Comparison of ENCODE assay signal across 1 fruit fly cellular context in the genomic region with DNA sequence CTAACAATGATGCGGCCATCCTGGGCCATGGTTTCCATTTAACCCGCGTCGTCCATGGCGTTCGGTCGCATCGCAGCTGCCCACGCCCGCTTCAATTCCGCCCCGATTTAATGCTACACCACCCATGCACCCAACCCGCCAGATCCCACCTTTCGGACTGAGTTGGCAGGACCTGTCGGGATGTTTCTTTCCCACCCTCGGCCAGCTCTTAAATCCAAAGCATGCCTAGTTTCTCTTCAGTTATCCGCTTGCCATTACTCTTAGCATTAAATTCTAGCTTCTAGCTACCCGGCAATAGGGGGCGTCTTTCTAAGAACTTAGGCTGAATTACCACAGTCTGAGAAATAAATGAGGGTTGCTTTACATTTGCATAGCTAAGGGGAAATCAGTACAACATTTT.
TF ChIP-seq lines count a peak whose summit lies in the region.

No protein-coding gene starts in this region.

TF ChIP-seq in whole organism, embryonic, 481 proteins besides CTCF, POLR2A, EP300 and RAD21 (continued from another document and continues in another):
- TF ChIP-seq Side (GFP tag; optimal IDR thresholded peaks at IDR 0.05; lab: Kevin White, UChicago), result no peak
- TF ChIP-seq CG18476 (GFP tag; optimal IDR thresholded peaks at IDR 0.05; lab: Kevin White, UChicago), result no peak
- TF ChIP-seq CG13287 (GFP tag; IDR thresholded peaks at IDR 0.05; lab: Robert Waterston, UW; ENCODE audit: partially characterized antibody), result no peak
- TF ChIP-seq CG7987 (GFP tag; optimal IDR thresholded peaks at IDR 0.05; lab: Kevin White, UChicago), result no peak
- no peak for TF ChIP-seq Bteb2 (GFP tag; optimal IDR thresholded peaks at IDR 0.05; lab: Kevin White, UChicago)
- peak; percentile 75 for TF ChIP-seq ewg (GFP tag; optimal IDR thresholded peaks at IDR 0.05; lab: Kevin White, UChicago)
- TF ChIP-seq fd102C (GFP tag; optimal IDR thresholded peaks at IDR 0.05; lab: Kevin White, UChicago), result peak; percentile 51
- no peak for TF ChIP-seq dpn (GFP tag; optimal IDR thresholded peaks at IDR 0.05; lab: Kevin White, UChicago)
- TF ChIP-seq CG3281 (GFP tag; optimal IDR thresholded peaks at IDR 0.05; lab: Kevin White, UChicago), result no peak
- TF ChIP-seq CG3726 (GFP tag; IDR thresholded peaks at IDR 0.05; lab: Robert Waterston, UW), result no peak
- TF ChIP-seq CG7928 (GFP tag; optimal IDR thresholded peaks at IDR 0.05; lab: Kevin White, UChicago), result no peak
- TF ChIP-seq ab (GFP tag; optimal IDR thresholded peaks at IDR 0.05; lab: Kevin White, UChicago), result no peak
- no peak for TF ChIP-seq Aef1 (GFP tag; IDR thresholded peaks at IDR 0.05; lab: Robert Waterston, UW)
- no peak for TF ChIP-seq psq (GFP tag; optimal IDR thresholded peaks at IDR 0.05; lab: Kevin White, UChicago)
- TF ChIP-seq trem (tag; optimal IDR thresholded peaks at IDR 0.05; lab: Kevin White, UChicago), result peak; percentile 95
- no peak for TF ChIP-seq her (GFP tag; optimal IDR thresholded peaks at IDR 0.05; lab: Kevin White, UChicago)
- TF ChIP-seq Doc2 (GFP tag; IDR thresholded peaks at IDR 0.05; lab: Robert Waterston, UW), result no peak
- TF ChIP-seq CG5180 (GFP tag; optimal IDR thresholded peaks at IDR 0.05; lab: Kevin White, UChicago), result peak; percentile 28
- no peak for TF ChIP-seq CG2678 (tag; optimal IDR thresholded peaks at IDR 0.05; lab: Kevin White, UChicago)
- TF ChIP-seq Tbp (GFP tag; optimal IDR thresholded peaks at IDR 0.05; lab: Kevin White, UChicago), result no peak
- no peak for TF ChIP-seq PHDP (tag; optimal IDR thresholded peaks at IDR 0.05; lab: Kevin White, UChicago)
- no peak for TF ChIP-seq TFAM (GFP tag; optimal IDR thresholded peaks at IDR 0.05; lab: Kevin White, UChicago)
- peak; percentile 12 for TF ChIP-seq Jarid2 (GFP tag; optimal IDR thresholded peaks at IDR 0.05; lab: Kevin White, UChicago)
- TF ChIP-seq chm (GFP tag; IDR thresholded peaks at IDR 0.05; lab: Robert Waterston, UW), result peak; percentile 71
- TF ChIP-seq CG4282 (GFP tag; optimal IDR thresholded peaks at IDR 0.05; lab: Kevin White, UChicago), result no peak
- peak; percentile 23 for TF ChIP-seq fd64A (GFP tag; optimal IDR thresholded peaks at IDR 0.05; lab: Kevin White, UChicago)
- peak; percentile 59 for TF ChIP-seq caup (GFP tag; optimal IDR thresholded peaks at IDR 0.05; lab: Kevin White, UChicago; ENCODE audit: severe bottlenecking)
- peak; percentile 55 for TF ChIP-seq lab (GFP tag; optimal IDR thresholded peaks at IDR 0.05; lab: Kevin White, UChicago)
- no peak for TF ChIP-seq cato (GFP tag; optimal IDR thresholded peaks at IDR 0.05; lab: Kevin White, UChicago; ENCODE audit: borderline replicate concordance)
- peak; percentile 57 for TF ChIP-seq CG6254 (GFP tag; optimal IDR thresholded peaks at IDR 0.05; lab: Kevin White, UChicago)
- TF ChIP-seq ranshi (GFP tag; IDR thresholded peaks at IDR 0.05; lab: Robert Waterston, UW), result 0 out of 2 replicates have a peak, but pooled peaks have one; percentile 27
- TF ChIP-seq maf-S (GFP tag; optimal IDR thresholded peaks at IDR 0.05; lab: Kevin White, UChicago), result no peak
- peak; percentile 6; the same call in 1 of the 2 replicates for TF ChIP-seq CG10959 (GFP tag; IDR thresholded peaks at IDR 0.05; lab: Robert Waterston, UW)
- TF ChIP-seq C15 (GFP tag; IDR thresholded peaks at IDR 0.05; lab: Robert Waterston, UW), result no peak
- no peak for TF ChIP-seq Sin3A (optimal IDR thresholded peaks at IDR 0.05; lab: Kevin White, UChicago)
- no peak for TF ChIP-seq CG34422 (GFP tag; IDR thresholded peaks at IDR 0.05; lab: Robert Waterston, UW)
- TF ChIP-seq insv (GFP tag; optimal IDR thresholded peaks at IDR 0.05; lab: Kevin White, UChicago), result no peak
- TF ChIP-seq hth (optimal IDR thresholded peaks at IDR 0.05; lab: Kevin White, UChicago), result no peak
- no peak for TF ChIP-seq CG11504 (tag; optimal IDR thresholded peaks at IDR 0.05; lab: Kevin White, UChicago)
- TF ChIP-seq unpg (GFP tag; optimal IDR thresholded peaks at IDR 0.05; lab: Kevin White, UChicago), result no peak
- TF ChIP-seq seq (GFP tag; IDR thresholded peaks at IDR 0.05; lab: Robert Waterston, UW), result peak; percentile 73
- no peak for TF ChIP-seq vfl (GFP tag; optimal IDR thresholded peaks at IDR 0.05; lab: Kevin White, UChicago)
- no peak for TF ChIP-seq bsh (GFP tag; optimal IDR thresholded peaks at IDR 0.05; lab: Kevin White, UChicago)
- 0 out of 3 replicates have a peak, but pooled peaks have one; percentile 35 for TF ChIP-seq CG11695 (GFP tag; IDR thresholded peaks at IDR 0.05; lab: Robert Waterston, UW)
- no peak for TF ChIP-seq CG43689 (GFP tag; IDR thresholded peaks at IDR 0.05; lab: Robert Waterston, UW)
- peak; percentile 31 for TF ChIP-seq HHEX (GFP tag; optimal IDR thresholded peaks at IDR 0.05; lab: Kevin White, UChicago)
- peak; percentile 25 for TF ChIP-seq gcm (GFP tag; optimal IDR thresholded peaks at IDR 0.05; lab: Kevin White, UChicago)
- no peak for TF ChIP-seq esg (GFP tag; conservative IDR thresholded peaks at IDR 0.05; lab: Robert Waterston, UW)
- TF ChIP-seq tap (tag; optimal IDR thresholded peaks at IDR 0.05; lab: Kevin White, UChicago), result no peak
- TF ChIP-seq Blimp-1 (GFP tag; optimal IDR thresholded peaks at IDR 0.05; lab: Kevin White, UChicago), result no peak
- TF ChIP-seq cg (GFP tag; optimal IDR thresholded peaks at IDR 0.05; lab: Kevin White, UChicago), result no peak
- TF ChIP-seq luna (GFP tag; optimal IDR thresholded peaks at IDR 0.05; lab: Kevin White, UChicago), result no peak
- no peak for TF ChIP-seq chinmo (GFP tag; IDR thresholded peaks at IDR 0.05; lab: Robert Waterston, UW; ENCODE audit: partially characterized antibody)
- no peak for TF ChIP-seq B-H1 (GFP tag; IDR thresholded peaks at IDR 0.05; lab: Robert Waterston, UW)
- no peak for TF ChIP-seq CG14441 (GFP tag; IDR thresholded peaks at IDR 0.05; lab: Robert Waterston, UW)
- TF ChIP-seq nerfin-1 (tag; optimal IDR thresholded peaks at IDR 0.05; lab: Kevin White, UChicago), result peak; percentile 30
- no peak for TF ChIP-seq Neu2 (GFP tag; optimal IDR thresholded peaks at IDR 0.05; lab: Kevin White, UChicago; ENCODE audit: borderline replicate concordance)
- TF ChIP-seq tna (GFP tag; IDR thresholded peaks at IDR 0.05; lab: Robert Waterston, UW; ENCODE audit: partially characterized antibody), result no peak
- no peak for TF ChIP-seq lilli (GFP tag; optimal IDR thresholded peaks at IDR 0.05; lab: Kevin White, UChicago)
- peak; percentile 28 for TF ChIP-seq CG4707 (GFP tag; optimal IDR thresholded peaks at IDR 0.05; lab: Kevin White, UChicago)
- TF ChIP-seq fu2 (GFP tag; optimal IDR thresholded peaks at IDR 0.05; lab: Kevin White, UChicago), result no peak
- no peak for TF ChIP-seq unc-4 (GFP tag; IDR thresholded peaks at IDR 0.05; lab: Robert Waterston, UW; ENCODE audit: partially characterized antibody)
- peak; percentile 38 for TF ChIP-seq stwl (tag; optimal IDR thresholded peaks at IDR 0.05; lab: Kevin White, UChicago)
- no peak for TF ChIP-seq CG15696 (tag; optimal IDR thresholded peaks at IDR 0.05; lab: Kevin White, UChicago)
- peak; percentile 48 for TF ChIP-seq CG6813 (GFP tag; optimal IDR thresholded peaks at IDR 0.05; lab: Kevin White, UChicago)
- TF ChIP-seq CG15011 (GFP tag; optimal IDR thresholded peaks at IDR 0.05; lab: Kevin White, UChicago), result no peak
- peak; percentile 18 for TF ChIP-seq CG9727 (GFP tag; optimal IDR thresholded peaks at IDR 0.05; lab: Kevin White, UChicago)
- TF ChIP-seq Adf1 (GFP tag; IDR thresholded peaks at IDR 0.05; lab: Robert Waterston, UW), result no peak; the same call in 1 of the 2 replicates
- 0 out of 3 replicates have a peak, but pooled peaks have one; percentile 18 for TF ChIP-seq zfh1 (GFP tag; IDR thresholded peaks at IDR 0.05; lab: Robert Waterston, UW)
- no peak for TF ChIP-seq p53 (GFP tag; optimal IDR thresholded peaks at IDR 0.05; lab: Kevin White, UChicago)
- no peak for TF ChIP-seq Hr78 (GFP tag; optimal IDR thresholded peaks at IDR 0.05; lab: Kevin White, UChicago)
- TF ChIP-seq CG11085 (GFP tag; IDR thresholded peaks at IDR 0.05; lab: Robert Waterston, UW), result no peak
- no peak for TF ChIP-seq CG3847 (GFP tag; IDR thresholded peaks at IDR 0.05; lab: Robert Waterston, UW)
- peak; percentile 9 for TF ChIP-seq CG4424 (GFP tag; optimal IDR thresholded peaks at IDR 0.05; lab: Kevin White, UChicago)
- TF ChIP-seq CG4617 (GFP tag; optimal IDR thresholded peaks at IDR 0.05; lab: Kevin White, UChicago; ENCODE audit: borderline replicate concordance), result no peak
- TF ChIP-seq Ssrp (tag; optimal IDR thresholded peaks at IDR 0.05; lab: Kevin White, UChicago), result no peak
- TF ChIP-seq pum (GFP tag; optimal IDR thresholded peaks at IDR 0.05; lab: Kevin White, UChicago), result no peak
- no peak for TF ChIP-seq CG10462 (GFP tag; optimal IDR thresholded peaks at IDR 0.05; lab: Kevin White, UChicago)
- no peak for TF ChIP-seq Dp (GFP tag; optimal IDR thresholded peaks at IDR 0.05; lab: Kevin White, UChicago)
- TF ChIP-seq crol (GFP tag; IDR thresholded peaks at IDR 0.05; lab: Robert Waterston, UW), result no peak
- TF ChIP-seq CG42726 (GFP tag; IDR thresholded peaks at IDR 0.05; lab: Robert Waterston, UW; ENCODE audit: partially characterized antibody), result no peak
- no peak for TF ChIP-seq exex (tag; optimal IDR thresholded peaks at IDR 0.05; lab: Kevin White, UChicago)
- TF ChIP-seq Rfx (GFP tag; IDR thresholded peaks at IDR 0.05; lab: Robert Waterston, UW), result peak; percentile 23; the same call in 1 of the 2 replicates
- no peak for TF ChIP-seq ara (GFP tag; IDR thresholded peaks at IDR 0.05; lab: Robert Waterston, UW)
- no peak for TF ChIP-seq fru (optimal IDR thresholded peaks at IDR 0.05; lab: Kevin White, UChicago)
- no peak for TF ChIP-seq CG17361 (GFP tag; IDR thresholded peaks at IDR 0.05; lab: Robert Waterston, UW)
- no peak for TF ChIP-seq mld (GFP tag; IDR thresholded peaks at IDR 0.05; lab: Robert Waterston, UW; ENCODE audit: partially characterized antibody)
- TF ChIP-seq CG11456 (GFP tag; IDR thresholded peaks at IDR 0.05; lab: Robert Waterston, UW), result peak; percentile 22; the same call in 1 of the 3 replicates
- TF ChIP-seq CG8359 (GFP tag; optimal IDR thresholded peaks at IDR 0.05; lab: Kevin White, UChicago; ENCODE audit: borderline replicate concordance), result no peak
- TF ChIP-seq CG10565 (GFP tag; optimal IDR thresholded peaks at IDR 0.05; lab: Kevin White, UChicago), result no peak
- TF ChIP-seq CG1233 (GFP tag; optimal IDR thresholded peaks at IDR 0.05; lab: Kevin White, UChicago), result peak; percentile 39
- TF ChIP-seq lola (GFP tag; optimal IDR thresholded peaks at IDR 0.05; lab: Kevin White, UChicago), result no peak
- no peak for TF ChIP-seq CG30431 (GFP tag; optimal IDR thresholded peaks at IDR 0.05; lab: Kevin White, UChicago)
- no peak for TF ChIP-seq sisA (GFP tag; IDR thresholded peaks at IDR 0.05; lab: Robert Waterston, UW)
- TF ChIP-seq cas (GFP tag; IDR thresholded peaks at IDR 0.05; lab: Robert Waterston, UW), result no peak
- peak; percentile 21 for TF ChIP-seq CG31365 (tag; optimal IDR thresholded peaks at IDR 0.05; lab: Kevin White, UChicago)
- no peak for TF ChIP-seq Camta (GFP tag; optimal IDR thresholded peaks at IDR 0.05; lab: Kevin White, UChicago)
- no peak for TF ChIP-seq CG10543 (GFP tag; optimal IDR thresholded peaks at IDR 0.05; lab: Kevin White, UChicago)
- TF ChIP-seq dysf (GFP tag; IDR thresholded peaks at IDR 0.05; lab: Robert Waterston, UW), result no peak
- TF ChIP-seq mam (GFP tag; optimal IDR thresholded peaks at IDR 0.05; lab: Kevin White, UChicago), result no peak
- TF ChIP-seq CG17568 (GFP tag; optimal IDR thresholded peaks at IDR 0.05; lab: Kevin White, UChicago), result no peak
- TF ChIP-seq CG15269 (tag; optimal IDR thresholded peaks at IDR 0.05; lab: Kevin White, UChicago), result no peak
- no peak for TF ChIP-seq gt (GFP tag; IDR thresholded peaks at IDR 0.05; lab: Robert Waterston, UW)
- TF ChIP-seq chn (GFP tag; optimal IDR thresholded peaks at IDR 0.05; lab: Kevin White, UChicago), result no peak
- peak; percentile 1 for TF ChIP-seq CG4820 (GFP tag; optimal IDR thresholded peaks at IDR 0.05; lab: Kevin White, UChicago)
- TF ChIP-seq CG8944 (GFP tag; optimal IDR thresholded peaks at IDR 0.05; lab: Kevin White, UChicago), result no peak
- no peak for TF ChIP-seq ATbp (GFP tag; optimal IDR thresholded peaks at IDR 0.05; lab: Kevin White, UChicago)
- TF ChIP-seq disco-r (GFP tag; optimal IDR thresholded peaks at IDR 0.05; lab: Kevin White, UChicago), result no peak
- TF ChIP-seq lov (optimal IDR thresholded peaks at IDR 0.05; lab: Kevin White, UChicago), result no peak
- TF ChIP-seq lov (GFP tag; IDR thresholded peaks at IDR 0.05; lab: Robert Waterston, UW), result peak; percentile 76; the same call in 1 of the 3 replicates
- TF ChIP-seq scrt (GFP tag; optimal IDR thresholded peaks at IDR 0.05; lab: Kevin White, UChicago), result no peak
- no peak for TF ChIP-seq schlank (tag; optimal IDR thresholded peaks at IDR 0.05; lab: Kevin White, UChicago)
- no peak for TF ChIP-seq Vsx1 (GFP tag; optimal IDR thresholded peaks at IDR 0.05; lab: Kevin White, UChicago)
- TF ChIP-seq gcm2 (GFP tag; optimal IDR thresholded peaks at IDR 0.05; lab: Kevin White, UChicago), result no peak
- TF ChIP-seq CG12155 (GFP tag; optimal IDR thresholded peaks at IDR 0.05; lab: Kevin White, UChicago), result no peak
- TF ChIP-seq H2.0 (GFP tag; IDR thresholded peaks at IDR 0.05; lab: Robert Waterston, UW), result no peak
- TF ChIP-seq CG11560 (tag; IDR thresholded peaks at IDR 0.05; lab: Robert Waterston, UW), result no peak
- TF ChIP-seq eyg (GFP tag; optimal IDR thresholded peaks at IDR 0.05; lab: Kevin White, UChicago), result no peak
- no peak for TF ChIP-seq gfzf (GFP tag; optimal IDR thresholded peaks at IDR 0.05; lab: Kevin White, UChicago)
- peak; percentile 40 for TF ChIP-seq CG6765 (GFP tag; optimal IDR thresholded peaks at IDR 0.05; lab: Kevin White, UChicago)
- TF ChIP-seq Hmr (GFP tag; optimal IDR thresholded peaks at IDR 0.05; lab: Kevin White, UChicago), result peak; percentile 33
- no peak for TF ChIP-seq toy (GFP tag; IDR thresholded peaks at IDR 0.05; lab: Robert Waterston, UW)
- TF ChIP-seq Meics (GFP tag; optimal IDR thresholded peaks at IDR 0.05; lab: Kevin White, UChicago), result peak; percentile 41
- TF ChIP-seq CG5953 (GFP tag; IDR thresholded peaks at IDR 0.05; lab: Robert Waterston, UW), result no peak
- no peak for TF ChIP-seq en (GFP tag; optimal IDR thresholded peaks at IDR 0.05; lab: Kevin White, UChicago)
- TF ChIP-seq ase (GFP tag; IDR thresholded peaks at IDR 0.05; lab: Robert Waterston, UW), result no peak
- TF ChIP-seq CG13894 (tag; optimal IDR thresholded peaks at IDR 0.05; lab: Kevin White, UChicago), result no peak
- TF ChIP-seq sens (GFP tag; lab: Kevin White, UChicago), result peak; percentile 87
- no peak for TF ChIP-seq D (optimal IDR thresholded peaks at IDR 0.05; lab: Kevin White, UChicago)
- peak; percentile 27 for TF ChIP-seq D (GFP tag; optimal IDR thresholded peaks at IDR 0.05; lab: Kevin White, UChicago)
- TF ChIP-seq wek (GFP tag; optimal IDR thresholded peaks at IDR 0.05; lab: Kevin White, UChicago), result no peak
